Worm (Caenorhabditis elegans) whole organism, L1 larva: ENCODE results near the gene frm-2.
A peak's percentile ranks its signal among the peaks of the same experiment; 100 is the strongest.

Experiments
- C04F5.9 ChIP-seq: sonication (generic microtip); optimal IDR thresholded peaks from 2 replicates; lab custom pipeline; 2016; ENCODE audit warnings: missing genetic modification characterization, missing compliant biosample characterization
- C34B4.2 ChIP-seq: sonication (generic microtip); optimal IDR thresholded peaks from 2 replicates; lab custom pipeline; 2017; ENCODE audit warnings: mild to moderate bottlenecking, missing genetic modification characterization, missing compliant biosample characterization
- F16B12.6 ChIP-seq: fragments of 150-350 bp; optimal IDR thresholded peaks from 2 replicates; lab custom pipeline; 2014; ENCODE audit warnings: missing biosample characterization, missing genetic modification characterization
- Y116A8C.19 ChIP-seq: sonication (generic microtip); optimal IDR thresholded peaks from 2 replicates; lab custom pipeline; 2016; ENCODE audit warnings: missing compliant biosample characterization, missing genetic modification characterization, borderline replicate concordance
- alr-1 ChIP-seq: fragments of 200-800 bp; sonication (Bioruptor generic); optimal IDR thresholded peaks from 2 replicates; lab custom pipeline; 2018; ENCODE audit warnings: borderline replicate concordance, mild to moderate bottlenecking, missing genetic modification characterization, missing compliant biosample characterization
- ama-1 ChIP-seq: fragments of 150-350 bp; optimal IDR thresholded peaks from 2 replicates; lab custom pipeline; 2014
- blmp-1 ChIP-seq: fragments of 150-350 bp; optimal IDR thresholded peaks from 2 replicates; lab custom pipeline; 2014; ENCODE audit warnings: missing biosample characterization, missing genetic modification characterization
- ceh-8 ChIP-seq: fragments of 200-800 bp; sonication (Bioruptor generic); optimal IDR thresholded peaks from 2 replicates; lab custom pipeline; 2018; ENCODE audit warnings: mild to moderate bottlenecking, missing genetic modification characterization, moderate library complexity, missing compliant biosample characterization
- ceh-82 ChIP-seq, 3 experiments: fragments of 150-350 bp in 1 of 3; sonication (generic microtip) in 2 of 3; optimal IDR thresholded peaks; 2 replicates each; lab custom pipeline; 2014 to 2017; ENCODE audit warnings: missing biosample characterization in 3 of 3, missing genetic modification characterization in 3 of 3
- dpl-1 ChIP-seq, 3 experiments: fragments of 150-350 bp in 2 of 3; sonication (generic microtip) in 1 of 3; optimal IDR thresholded peaks; 2 replicates each; lab custom pipeline; 2014 to 2017; ENCODE audit warnings: missing biosample characterization in 3 of 3, missing genetic modification characterization in 3 of 3, missing genetic modification reagents in 3 of 3
- efl-1 ChIP-seq, 4 experiments: fragments of 150-350 bp; optimal IDR thresholded peaks in 3 of 4; peaks in 1 of 4; 1 replicate in 1 of 4; 2 replicates in 3 of 4; lab custom pipeline; 2014; ENCODE audit warnings: missing biosample characterization in 2 of 4, missing genetic modification characterization in 2 of 4, missing genetic modification reagents in 2 of 4
- elt-2 ChIP-seq: sonication (generic microtip); optimal IDR thresholded peaks from 2 replicates; lab custom pipeline; 2016; ENCODE audit warnings: missing genetic modification characterization, mild to moderate bottlenecking, inconsistent platforms, missing compliant biosample characterization, missing genetic modification reagents
- fkh-10 ChIP-seq: sonication (generic microtip); optimal IDR thresholded peaks from 2 replicates; lab custom pipeline; 2017; ENCODE audit warnings: missing biosample characterization, missing genetic modification reagents, missing genetic modification characterization
- fkh-4 ChIP-seq: sonication (generic microtip); optimal IDR thresholded peaks from 2 replicates; lab custom pipeline; 2016; ENCODE audit warnings: missing compliant biosample characterization, missing genetic modification characterization, borderline replicate concordance
- fkh-8 ChIP-seq: sonication (generic microtip); optimal IDR thresholded peaks from 2 replicates; lab custom pipeline; 2016; ENCODE audit warnings: mild to moderate bottlenecking, missing genetic modification characterization, missing compliant biosample characterization
- grh-1 ChIP-seq: fragments of 200-800 bp; sonication (Bioruptor generic); IDR thresholded peaks from 2 replicates; pipeline ENCODE4 v1.3.6; 2022; ENCODE audit warnings: missing genetic modification reagents, missing genetic modification characterization, missing compliant biosample characterization
- jun-1 ChIP-seq: fragments of 150-350 bp; optimal IDR thresholded peaks from 2 replicates; lab custom pipeline; 2014; ENCODE audit warnings: missing biosample characterization, missing genetic modification reagents, missing genetic modification characterization
- lin-14 ChIP-seq: fragments of 200-800 bp; sonication (Bioruptor generic); optimal IDR thresholded peaks from 2 replicates; lab custom pipeline; 2018; ENCODE audit warnings: mild to moderate bottlenecking, missing genetic modification characterization, moderate library complexity, missing compliant biosample characterization
- lin-35 ChIP-seq, 2 experiments: fragments of 150-350 bp; optimal IDR thresholded peaks; 2 replicates each; lab custom pipeline; 2014; ENCODE audit warnings: missing biosample characterization in 2 of 2, missing genetic modification characterization in 2 of 2, missing genetic modification reagents in 2 of 2
- lsy-2 ChIP-seq, 2 experiments: fragments of 150-350 bp; optimal IDR thresholded peaks; 2 replicates each; lab custom pipeline; 2014; ENCODE audit warnings: missing biosample characterization in 2 of 2, missing genetic modification characterization in 2 of 2
- mdl-1 ChIP-seq, 2 experiments: fragments of 150-350 bp; optimal IDR thresholded peaks; 2 replicates each; lab custom pipeline; 2014 to 2017; ENCODE audit warnings: missing biosample characterization in 2 of 2, missing genetic modification characterization in 2 of 2, inconsistent platforms in 1 of 2
- mep-1 ChIP-seq: fragments of 150-350 bp; optimal IDR thresholded peaks from 2 replicates; lab custom pipeline; 2014; ENCODE audit warnings: missing biosample characterization, missing genetic modification characterization
- nhr-12 ChIP-seq: sonication (generic microtip); optimal IDR thresholded peaks from 2 replicates; lab custom pipeline; 2017; ENCODE audit warnings: missing biosample characterization, missing genetic modification characterization
- nhr-19 ChIP-seq: fragments of 200-800 bp; sonication (Bioruptor generic); conservative IDR thresholded peaks from 2 replicates; pipeline ENCODE4 v1.3.6; 2022; ENCODE audit warnings: missing genetic modification characterization, missing compliant biosample characterization
- nhr-20 ChIP-seq: sonication (generic microtip); optimal IDR thresholded peaks from 2 replicates; lab custom pipeline; 2016; ENCODE audit warnings: mild to moderate bottlenecking, missing genetic modification characterization, missing compliant biosample characterization
- nhr-237 ChIP-seq: fragments of 150-350 bp; optimal IDR thresholded peaks from 2 replicates; lab custom pipeline; 2014; ENCODE audit warnings: missing biosample characterization, missing genetic modification characterization
- nhr-28 ChIP-seq: fragments of 150-350 bp; optimal IDR thresholded peaks from 2 replicates; lab custom pipeline; 2014; ENCODE audit warnings: missing biosample characterization, missing genetic modification characterization
- nhr-47 ChIP-seq: sonication (generic microtip); optimal IDR thresholded peaks from 2 replicates; lab custom pipeline; 2016; ENCODE audit warnings: mild to moderate bottlenecking, missing genetic modification characterization, moderate library complexity, missing compliant biosample characterization
- nhr-71 ChIP-seq: sonication (generic microtip); optimal IDR thresholded peaks from 2 replicates; lab custom pipeline; 2016; ENCODE audit warnings: mild to moderate bottlenecking, missing genetic modification characterization, moderate library complexity, missing compliant biosample characterization
- nhr-85 ChIP-seq: sonication (generic microtip); peaks from one replicate; lab custom pipeline; 2016; ENCODE audit warnings: missing genetic modification characterization, inconsistent platforms, missing compliant biosample characterization
- nhr-90 ChIP-seq: sonication (generic microtip); optimal IDR thresholded peaks from 2 replicates; lab custom pipeline; 2016; ENCODE audit warnings: mild to moderate bottlenecking, missing genetic modification characterization, missing compliant biosample characterization; ENCODE audit not compliant: poor library complexity
- rnt-1 ChIP-seq: sonication (generic microtip); optimal IDR thresholded peaks from 2 replicates; lab custom pipeline; 2016; ENCODE audit warnings: mild to moderate bottlenecking, missing genetic modification characterization, moderate library complexity, missing compliant biosample characterization
- snpc-4 ChIP-seq: fragments of 150-350 bp; optimal IDR thresholded peaks from 2 replicates; lab custom pipeline; 2014; ENCODE audit warnings: missing biosample characterization, missing genetic modification characterization
- snu-23 ChIP-seq: sonication (generic microtip); optimal IDR thresholded peaks from 2 replicates; lab custom pipeline; 2016; ENCODE audit warnings: missing genetic modification characterization, missing compliant biosample characterization
- swsn-7 ChIP-seq: sonication (generic microtip); optimal IDR thresholded peaks from 2 replicates; lab custom pipeline; 2016; ENCODE audit warnings: missing genetic modification characterization, missing compliant biosample characterization
- tbx-2 ChIP-seq: sonication (generic microtip); optimal IDR thresholded peaks from 2 replicates; lab custom pipeline; 2016; ENCODE audit warnings: missing genetic modification characterization, missing compliant biosample characterization
- unc-62 ChIP-seq: fragments of 150-350 bp; optimal IDR thresholded peaks from 2 replicates; lab custom pipeline; 2014; ENCODE audit warnings: missing biosample characterization, missing genetic modification reagents, missing genetic modification characterization
- xbp-1 ChIP-seq: sonication (generic microtip); optimal IDR thresholded peaks from 2 replicates; lab custom pipeline; 2016; ENCODE audit warnings: missing genetic modification characterization, missing compliant biosample characterization
- ztf-11 ChIP-seq, 2 experiments: sonication (generic microtip); optimal IDR thresholded peaks; 2 replicates each; lab custom pipeline; 2016 to 2017; ENCODE audit warnings: missing genetic modification characterization in 2 of 2, missing biosample characterization in 1 of 2, missing compliant biosample characterization in 1 of 2

Gene frm-2

ce11 chrIII:5953041-5953912 lies 28.6 kb downstream of the frm-2 start:
- TF ChIP-seq snu-23 (GFP tag; lab: Kevin White, UChicago) (peak; percentile 5), elt-2 (tag; lab: Kevin White, UChicago) (no peak), Y116A8C.19 (no peak), nhr-12 (no peak), efl-1 (optimal IDR thresholded peaks at IDR 0.05; lab: Kevin White, UChicago) (no peak), efl-1 (GFP tag; optimal IDR thresholded peaks at IDR 0.05 in 1 of 2; lab: Kevin White, UChicago) (peak in 1 of 2 experiments; percentile 20), jun-1 (no peak), fkh-10 (GFP tag; lab: Kevin White, UChicago) (no peak), nhr-85 (tag; lab: Kevin White, UChicago) (peak; percentile 58), fkh-4 (tag; lab: Kevin White, UChicago) (no peak), nhr-90 (tag; lab: Kevin White, UChicago) (peak; percentile 4), nhr-71 (peak; percentile 28), nhr-28 (tag; lab: Kevin White, UChicago) (no peak), lin-35 (GFP tag; optimal IDR thresholded peaks at IDR 0.05; lab: Kevin White, UChicago) (peak in 1 of 2 experiments; percentile 5), ama-1 (lab: Kevin White, UChicago) (peak; percentile 9)

- TF ChIP-seq nhr-85 (tag; lab: Kevin White, UChicago), result peak; percentile 91
- TF ChIP-seq tbx-2 (tag; lab: Kevin White, UChicago), result peak; percentile 33
- TF ChIP-seq lsy-2 (tag; optimal IDR thresholded peaks at IDR 0.05; lab: Kevin White, UChicago), result peak; percentile 34 to 52
- TF ChIP-seq mdl-1 (tag; optimal IDR thresholded peaks at IDR 0.05; lab: Kevin White, UChicago), result peak in 1 of 2 experiments; percentile 63
- TF ChIP-seq ceh-8 (GFP tag; lab: Kevin White, UChicago), result no peak
- peak in 1 of 2 experiments; percentile 14 for TF ChIP-seq efl-1 (optimal IDR thresholded peaks at IDR 0.05; lab: Kevin White, UChicago)
- peak in 1 of 2 experiments; percentile 93 for TF ChIP-seq efl-1 (GFP tag; optimal IDR thresholded peaks at IDR 0.05 in 1 of 2; lab: Kevin White, UChicago)
- no peak for TF ChIP-seq xbp-1
- TF ChIP-seq lin-35 (GFP tag; optimal IDR thresholded peaks at IDR 0.05; lab: Kevin White, UChicago), result peak; percentile 3 to 53
- TF ChIP-seq C34B4.2 (tag; lab: Kevin White, UChicago), result no peak
- no peak for TF ChIP-seq jun-1
- TF ChIP-seq F16B12.6 (tag; lab: Kevin White, UChicago), result peak; percentile 1
- no peak for TF ChIP-seq unc-62
- TF ChIP-seq nhr-47 (tag; lab: Kevin White, UChicago), result peak; percentile 12
- peak; percentile 52; the same call in 1 of the 2 replicates for TF ChIP-seq grh-1 (GFP tag; lab: Robert Waterston, UW)
- TF ChIP-seq lin-14 (GFP tag; lab: Kevin White, UChicago), result peak; percentile 84
- peak; percentile 13 for TF ChIP-seq fkh-8 (tag; lab: Kevin White, UChicago)
- TF ChIP-seq swsn-7 (tag; lab: Kevin White, UChicago), result peak; percentile 19
- no peak for TF ChIP-seq ztf-11 (tag; optimal IDR thresholded peaks at IDR 0.05; lab: Kevin White, UChicago)
- TF ChIP-seq alr-1 (tag; lab: Kevin White, UChicago), result no peak
- TF ChIP-seq blmp-1 (tag; lab: Kevin White, UChicago), result peak; percentile 46
- TF ChIP-seq rnt-1 (tag; lab: Kevin White, UChicago), result no peak
- no peak for TF ChIP-seq snpc-4 (tag; lab: Kevin White, UChicago)
- peak in 2 of 3 experiments; percentile 25 for TF ChIP-seq dpl-1 (GFP tag; optimal IDR thresholded peaks at IDR 0.05; lab: Kevin White, UChicago)
- no peak for TF ChIP-seq ama-1 (lab: Kevin White, UChicago)
- no peak for TF ChIP-seq C04F5.9
- TF ChIP-seq nhr-19, result peak; percentile 32; the same call in 1 of the 2 replicates
- peak in 1 of 3 experiments; percentile 12 for TF ChIP-seq ceh-82 (tag; optimal IDR thresholded peaks at IDR 0.05; lab: Kevin White, UChicago)
- TF ChIP-seq nhr-20 (tag; lab: Kevin White, UChicago), result peak; percentile 71
- TF ChIP-seq nhr-237, result no peak
- TF ChIP-seq fkh-10 (GFP tag; lab: Kevin White, UChicago), result peak; percentile 50
- peak; percentile 72 for TF ChIP-seq snu-23 (GFP tag; lab: Kevin White, UChicago)
- peak; percentile 72 for TF ChIP-seq nhr-71
- peak; percentile 59 for TF ChIP-seq mep-1 (tag; lab: Kevin White, UChicago)
Measured at ce11 chrIII:5951589-5952378, 30.1 kb downstream of the frm-2 start.
